Worm (Caenorhabditis elegans) whole organism, mixed stage, embryonic: Measurements from ENCODE around the gene aff-1.

ENCODE experiments used
- bed-3 ChIP-seq: fragments of 200-800 bp; sonication (Bioruptor generic); optimal IDR thresholded peaks from 3 replicates; lab custom pipeline; 2018; ENCODE audit warnings: mild to moderate bottlenecking, missing genetic modification characterization, moderate library complexity, missing compliant biosample characterization
- ceh-83 ChIP-seq: fragments of 200-800 bp; sonication (Bioruptor generic); optimal IDR thresholded peaks from 2 replicates; lab custom pipeline; 2018; ENCODE audit warnings: mild to moderate bottlenecking, missing genetic modification characterization, missing compliant biosample characterization
- ces-1 ChIP-seq: fragments of 150-350 bp; optimal IDR thresholded peaks from 2 replicates; lab custom pipeline; 2014; ENCODE audit warnings: missing biosample characterization, missing genetic modification reagents, missing genetic modification characterization
- elt-3 ChIP-seq: fragments of 150-350 bp; optimal IDR thresholded peaks from 2 replicates; lab custom pipeline; 2014; ENCODE audit warnings: missing biosample characterization, missing genetic modification characterization
- nhr-2 ChIP-seq: fragments of 150-350 bp; optimal IDR thresholded peaks from 2 replicates; lab custom pipeline; 2014; ENCODE audit warnings: missing biosample characterization, missing genetic modification characterization
- nhr-28 ChIP-seq: fragments of 150-350 bp; optimal IDR thresholded peaks from 2 replicates; lab custom pipeline; 2014; ENCODE audit warnings: missing biosample characterization, missing genetic modification characterization
- snpc-4 ChIP-seq: fragments of 150-350 bp; optimal IDR thresholded peaks from 2 replicates; lab custom pipeline; 2014; ENCODE audit warnings: missing biosample characterization, missing genetic modification characterization
- unc-39 ChIP-seq: fragments of 150-350 bp; optimal IDR thresholded peaks from 2 replicates; lab custom pipeline; 2014; ENCODE audit warnings: missing biosample characterization, missing genetic modification characterization
- unc-62 ChIP-seq: fragments of 150-350 bp; optimal IDR thresholded peaks from 2 replicates; lab custom pipeline; 2014; ENCODE audit warnings: missing biosample characterization, missing genetic modification reagents, missing genetic modification characterization
- ztf-11 ChIP-seq: fragments of 150-350 bp; optimal IDR thresholded peaks from 2 replicates; lab custom pipeline; 2014; ENCODE audit warnings: missing biosample characterization, missing genetic modification characterization

- TF ChIP-seq unc-62 (GFP tag; lab: Kevin White, UChicago) (no peak), ztf-11 (tag; lab: Kevin White, UChicago) (no peak), unc-39 (tag; lab: Kevin White, UChicago) (no peak), bed-3 (no peak), elt-3 (no peak), snpc-4 (no peak), ces-1 (GFP tag; lab: Kevin White, UChicago) (no peak), nhr-2 (tag; lab: Kevin White, UChicago) (no peak), nhr-28 (tag; lab: Kevin White, UChicago) (no peak), ceh-83 (GFP tag; lab: Kevin White, UChicago) (no peak)
These were observed 38.2 kb upstream of the aff-1 start, which contains the start of gene psmd-9 for ce11 chrII:6901795-6902194.
